Worm (Caenorhabditis elegans) whole organism, late embryonic: ENCODE data around the gene K09E2.3.

Experiments
- C08G9.2 ChIP-seq: sonication (generic microtip); optimal IDR thresholded peaks from 2 replicates; lab custom pipeline; 2016; ENCODE audit warnings: mild to moderate bottlenecking, missing genetic modification characterization, moderate library complexity, missing compliant biosample characterization
- C38D4.7 ChIP-seq: fragments of 200-800 bp; sonication (Bioruptor generic); optimal IDR thresholded peaks from 2 replicates; lab custom pipeline; 2018; ENCODE audit warnings: mild to moderate bottlenecking, missing genetic modification characterization, moderate library complexity, missing compliant biosample characterization
- K02D7.2 ChIP-seq: sonication (generic microtip); optimal IDR thresholded peaks from 2 replicates; lab custom pipeline; 2017; ENCODE audit warnings: mild to moderate bottlenecking, missing genetic modification characterization, missing compliant biosample characterization
- T23F11.4 ChIP-seq: fragments of 200-800 bp; sonication (Bioruptor generic); optimal IDR thresholded peaks from 2 replicates; lab custom pipeline; 2018; ENCODE audit warnings: mild to moderate bottlenecking, missing genetic modification characterization, missing compliant biosample characterization
- ahr-1 ChIP-seq: sonication (generic microtip); optimal IDR thresholded peaks from 2 replicates; lab custom pipeline; 2016; ENCODE audit warnings: missing genetic modification characterization, missing compliant biosample characterization
- ceh-14 ChIP-seq: sonication (generic microtip); optimal IDR thresholded peaks from 2 replicates; lab custom pipeline; 2016; ENCODE audit warnings: missing genotype, missing genetic modification characterization, missing compliant biosample characterization
- ceh-31 ChIP-seq: sonication (generic microtip); optimal IDR thresholded peaks from 2 replicates; lab custom pipeline; 2016; ENCODE audit warnings: missing genetic modification characterization, missing compliant biosample characterization
- ceh-34 ChIP-seq: sonication (generic microtip); optimal IDR thresholded peaks from 2 replicates; lab custom pipeline; 2016; ENCODE audit warnings: mild to moderate bottlenecking, missing genetic modification characterization, missing compliant biosample characterization
- ceh-6 ChIP-seq: fragments of 200-800 bp; sonication (Bioruptor generic); optimal IDR thresholded peaks from 2 replicates; lab custom pipeline; 2018; ENCODE audit warnings: mild to moderate bottlenecking, missing genetic modification characterization, missing compliant biosample characterization
- dmd-4 ChIP-seq: sonication (generic microtip); optimal IDR thresholded peaks from 2 replicates; lab custom pipeline; 2016; ENCODE audit warnings: borderline replicate concordance, missing genetic modification characterization, missing compliant biosample characterization
- ets-4 ChIP-seq: sonication (generic microtip); optimal IDR thresholded peaks from 2 replicates; lab custom pipeline; 2016; ENCODE audit warnings: missing genetic modification characterization, missing compliant biosample characterization
- fkh-10 ChIP-seq: fragments of 150-350 bp; optimal IDR thresholded peaks from 2 replicates; lab custom pipeline; 2014; ENCODE audit warnings: missing biosample characterization, missing genetic modification reagents, missing genetic modification characterization
- hlh-13 ChIP-seq: fragments of 200-800 bp; sonication (Bioruptor generic); optimal IDR thresholded peaks from 2 replicates; lab custom pipeline; 2018; ENCODE audit warnings: mild to moderate bottlenecking, missing genetic modification characterization, missing compliant biosample characterization
- hlh-15 ChIP-seq: sonication (generic microtip); optimal IDR thresholded peaks from 2 replicates; lab custom pipeline; 2016; ENCODE audit warnings: missing genetic modification characterization, missing compliant biosample characterization
- hlh-6 ChIP-seq: sonication (generic microtip); optimal IDR thresholded peaks from 2 replicates; lab custom pipeline; 2016; ENCODE audit warnings: missing genotype, missing genetic modification characterization, missing compliant biosample characterization
- hlh-8 ChIP-seq: sonication (generic microtip); optimal IDR thresholded peaks from 2 replicates; lab custom pipeline; 2016; ENCODE audit warnings: missing genotype, missing genetic modification characterization, missing compliant biosample characterization
- lim-6 ChIP-seq: sonication (generic microtip); optimal IDR thresholded peaks from 2 replicates; lab custom pipeline; 2016; ENCODE audit warnings: missing genetic modification characterization, missing compliant biosample characterization
- lin-11 ChIP-seq: fragments of 200-800 bp; sonication (Bioruptor generic); optimal IDR thresholded peaks from 2 replicates; lab custom pipeline; 2018; ENCODE audit warnings: mild to moderate bottlenecking, missing genetic modification characterization, missing compliant biosample characterization
- madf-2 ChIP-seq: sonication (generic microtip); optimal IDR thresholded peaks from 2 replicates; lab custom pipeline; 2017; ENCODE audit warnings: missing genetic modification characterization, missing compliant biosample characterization
- mec-3 ChIP-seq: sonication (generic microtip); optimal IDR thresholded peaks from 2 replicates; lab custom pipeline; 2016; ENCODE audit warnings: borderline replicate concordance, missing genetic modification characterization, missing compliant biosample characterization
- npax-4 ChIP-seq: sonication (generic microtip); optimal IDR thresholded peaks from 2 replicates; lab custom pipeline; 2016; ENCODE audit warnings: missing genetic modification characterization, missing compliant biosample characterization
- odd-2 ChIP-seq: sonication (generic microtip); optimal IDR thresholded peaks from 2 replicates; lab custom pipeline; 2017; ENCODE audit warnings: antibody characterized with exemption, mild to moderate bottlenecking, missing genetic modification characterization, missing compliant biosample characterization
- pag-3 ChIP-seq: sonication (generic microtip); optimal IDR thresholded peaks from 2 replicates; lab custom pipeline; 2016; ENCODE audit warnings: missing compliant biosample characterization, missing genetic modification characterization, borderline replicate concordance
- pat-9 ChIP-seq: fragments of 200-800 bp; sonication (Bioruptor generic); optimal IDR thresholded peaks from 2 replicates; lab custom pipeline; 2018; ENCODE audit warnings: mild to moderate bottlenecking, missing genetic modification characterization, moderate library complexity, missing compliant biosample characterization
- pax-1 ChIP-seq: fragments of 150-350 bp; optimal IDR thresholded peaks from 2 replicates; lab custom pipeline; 2014; ENCODE audit warnings: missing biosample characterization, missing genetic modification characterization
- pha-4 ChIP-seq: fragments of 150-350 bp; optimal IDR thresholded peaks from 2 replicates; lab custom pipeline; 2018; ENCODE audit warnings: missing biosample characterization, missing genetic modification reagents, missing genetic modification characterization
- pqm-1 ChIP-seq: sonication (generic microtip); optimal IDR thresholded peaks from 2 replicates; lab custom pipeline; 2016; ENCODE audit warnings: missing genetic modification characterization, missing compliant biosample characterization
- pros-1 ChIP-seq: fragments of 150-350 bp; optimal IDR thresholded peaks from 2 replicates; lab custom pipeline; 2014; ENCODE audit warnings: missing biosample characterization, missing genetic modification reagents, missing genetic modification characterization
- sdc-2 ChIP-seq: sonication (generic microtip); optimal IDR thresholded peaks from 2 replicates; lab custom pipeline; 2016; ENCODE audit warnings: missing genotype, missing genetic modification characterization, missing compliant biosample characterization
- sox-2 ChIP-seq: fragments of 200-800 bp; sonication (Bioruptor generic); IDR thresholded peaks from 2 replicates; pipeline ENCODE4 v1.3.6; 2022; ENCODE audit warnings: missing genetic modification reagents, missing genetic modification characterization, missing compliant biosample characterization
- syd-9 ChIP-seq: sonication (generic microtip); optimal IDR thresholded peaks from 2 replicates; lab custom pipeline; 2016; ENCODE audit warnings: mild to moderate bottlenecking, missing genetic modification characterization, moderate library complexity, missing compliant biosample characterization
- tbx-7 ChIP-seq: sonication (generic microtip); optimal IDR thresholded peaks from 2 replicates; lab custom pipeline; 2016; ENCODE audit warnings: missing genotype, missing genetic modification characterization, missing compliant biosample characterization
- unc-86 ChIP-seq: sonication (generic microtip); optimal IDR thresholded peaks from 2 replicates; lab custom pipeline; 2016; ENCODE audit warnings: missing genetic modification characterization, missing compliant biosample characterization
- zip-5 ChIP-seq: sonication (generic microtip); optimal IDR thresholded peaks from 2 replicates; lab custom pipeline; 2016; ENCODE audit warnings: missing genetic modification characterization, missing compliant biosample characterization
- ztf-16 ChIP-seq: sonication (generic microtip); optimal IDR thresholded peaks from 2 replicates; lab custom pipeline; 2017; ENCODE audit warnings: missing genetic modification characterization, missing compliant biosample characterization

K09E2.3 gene

DNA sequence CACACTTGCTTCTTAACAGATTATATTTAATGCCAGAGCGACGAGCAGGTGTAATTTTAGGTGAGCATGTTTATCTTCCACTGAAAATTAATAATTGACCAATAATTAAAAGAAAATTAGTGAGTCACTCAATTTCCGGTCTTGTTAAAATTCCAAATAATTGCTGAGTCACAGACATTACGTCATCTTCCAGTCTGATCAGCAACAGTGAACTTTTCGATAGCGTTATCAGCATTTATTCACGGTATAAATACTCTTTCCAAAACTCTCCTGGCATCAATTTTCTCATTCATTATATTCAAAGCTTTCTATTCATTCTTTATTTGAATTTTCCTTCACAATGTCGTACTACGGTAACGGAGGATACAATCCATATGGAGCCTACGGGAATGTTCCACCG is 36.5 kb downstream of the K09E2.3 start, which contains the start of gene kreg-1:
kreg-1 (plus strand) TSS at position 341 of the 400 bp plus-strand sequence.
- TF ChIP-seq sox-2 (no peak), ahr-1 (tag; lab: Kevin White, UChicago) (no peak), lim-6 (no peak), pros-1 (tag; lab: Kevin White, UChicago) (no peak), ceh-6 (GFP tag; lab: Kevin White, UChicago) (no peak), ceh-31 (tag; lab: Kevin White, UChicago) (no peak)

ce11 chrX:8711141-8711645 is 38.3 kb downstream of the K09E2.3 start, which contains the start of gene F53A9.1:
Gene F53A9.1 (plus strand): TSS chrX:8711595.
- no peak for TF ChIP-seq C08G9.2 (tag; lab: Kevin White, UChicago)
- no peak for TF ChIP-seq C38D4.7 (GFP tag; lab: Kevin White, UChicago)
- TF ChIP-seq hlh-6 = no peak
- TF ChIP-seq dmd-4 = no peak
- no peak for TF ChIP-seq hlh-8 (tag; lab: Kevin White, UChicago)
- no peak for TF ChIP-seq unc-86 (tag; lab: Kevin White, UChicago)
- TF ChIP-seq fkh-10 (GFP tag; lab: Kevin White, UChicago) = no peak
- TF ChIP-seq ztf-16 (tag; lab: Kevin White, UChicago) = no peak
- no peak for TF ChIP-seq hlh-13 (GFP tag; lab: Kevin White, UChicago)
- no peak for TF ChIP-seq ahr-1 (tag; lab: Kevin White, UChicago)
- TF ChIP-seq T23F11.4 (GFP tag; lab: Kevin White, UChicago) = no peak
- TF ChIP-seq pqm-1 (tag; lab: Kevin White, UChicago) = no peak
- no peak for TF ChIP-seq K02D7.2 (tag; lab: Kevin White, UChicago)

DNA sequence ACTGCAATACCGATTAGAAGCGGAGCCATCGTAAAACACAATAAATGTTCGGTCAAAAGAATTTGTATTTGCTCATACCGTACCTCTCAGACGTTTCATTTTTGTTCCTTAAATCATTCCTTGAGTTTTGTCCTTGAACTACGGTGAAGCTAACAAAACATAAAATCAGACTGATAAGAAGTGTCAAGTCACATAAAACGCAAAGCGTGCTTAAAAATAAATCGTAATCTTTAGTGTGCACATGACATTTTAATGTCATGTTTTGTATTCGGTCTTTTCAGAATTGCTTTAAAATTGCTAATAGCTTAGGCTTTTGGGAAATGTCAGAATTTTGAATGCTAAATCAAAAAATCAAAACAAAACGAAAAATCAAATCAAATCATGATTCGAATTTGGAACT is 39.8 kb downstream of the K09E2.3 start:
- TF ChIP-seq pqm-1 (tag; lab: Kevin White, UChicago) (no peak), odd-2 (tag; lab: Kevin White, UChicago) (no peak), dmd-4 (no peak), ets-4 (tag; lab: Kevin White, UChicago) (no peak), hlh-6 (no peak), pha-4 (tag; lab: Kevin White, UChicago) (no peak), hlh-8 (tag; lab: Kevin White, UChicago) (no peak), ceh-31 (tag; lab: Kevin White, UChicago) (no peak), pag-3 (no peak), C38D4.7 (GFP tag; lab: Kevin White, UChicago) (no peak), npax-4 (tag; lab: Kevin White, UChicago) (no peak), syd-9 (tag; lab: Kevin White, UChicago) (no peak), ceh-6 (GFP tag; lab: Kevin White, UChicago) (no peak), ceh-34 (tag; lab: Kevin White, UChicago) (no peak), zip-5 (tag; lab: Kevin White, UChicago) (no peak), sdc-2 (tag; lab: Kevin White, UChicago) (no peak), ztf-16 (tag; lab: Kevin White, UChicago) (no peak), pax-1 (no peak), pat-9 (tag; lab: Kevin White, UChicago) (no peak), unc-86 (tag; lab: Kevin White, UChicago) (no peak)

DNA sequence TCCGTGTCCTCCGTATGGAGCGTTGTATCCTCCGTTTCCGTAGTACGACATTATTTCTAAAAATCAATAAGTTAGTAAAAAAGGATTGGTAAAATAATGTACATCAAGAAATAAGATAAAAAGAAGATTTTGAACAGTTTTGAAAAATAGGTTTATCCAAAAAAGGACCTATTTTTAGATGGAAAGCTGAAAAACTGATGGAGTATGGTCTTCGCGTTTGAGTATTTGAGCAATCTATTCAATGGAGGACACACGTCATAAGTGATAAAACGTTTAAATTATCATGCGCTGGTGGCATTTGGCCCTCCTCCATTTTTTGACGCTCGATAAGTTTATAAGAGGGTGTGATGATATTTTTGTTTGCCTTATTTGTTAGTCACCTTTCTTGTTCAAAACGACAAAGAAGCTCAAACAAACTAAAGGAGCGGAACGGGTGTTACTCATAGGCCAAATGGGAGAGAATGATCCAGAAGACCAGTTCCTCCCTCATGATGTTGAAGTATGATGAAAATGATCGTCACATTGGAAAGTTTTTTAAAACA is 40.9 kb downstream of the K09E2.3 start, which contains the start of gene F53A9.6:
F53A9.6 (minus strand) TSS at position 51 of the 542 bp plus-strand sequence.
- TF ChIP-seq mec-3 (tag; lab: Kevin White, UChicago) (no peak), hlh-15 (tag; lab: Kevin White, UChicago) (no peak), lin-11 (tag; lab: Kevin White, UChicago) (no peak), sdc-2 (tag; lab: Kevin White, UChicago) (no peak), pqm-1 (tag; lab: Kevin White, UChicago) (no peak), ceh-14 (no peak), K02D7.2 (tag; lab: Kevin White, UChicago) (no peak), tbx-7 (tag; lab: Kevin White, UChicago) (no peak), madf-2 (tag; lab: Kevin White, UChicago) (no peak)
